Fruit fly (Drosophila melanogaster): ENCODE measurements around the gene Gr77a.
A peak's percentile ranks its signal among the peaks of the same experiment; 100 is the strongest.

The Gr77a gene

DNA sequence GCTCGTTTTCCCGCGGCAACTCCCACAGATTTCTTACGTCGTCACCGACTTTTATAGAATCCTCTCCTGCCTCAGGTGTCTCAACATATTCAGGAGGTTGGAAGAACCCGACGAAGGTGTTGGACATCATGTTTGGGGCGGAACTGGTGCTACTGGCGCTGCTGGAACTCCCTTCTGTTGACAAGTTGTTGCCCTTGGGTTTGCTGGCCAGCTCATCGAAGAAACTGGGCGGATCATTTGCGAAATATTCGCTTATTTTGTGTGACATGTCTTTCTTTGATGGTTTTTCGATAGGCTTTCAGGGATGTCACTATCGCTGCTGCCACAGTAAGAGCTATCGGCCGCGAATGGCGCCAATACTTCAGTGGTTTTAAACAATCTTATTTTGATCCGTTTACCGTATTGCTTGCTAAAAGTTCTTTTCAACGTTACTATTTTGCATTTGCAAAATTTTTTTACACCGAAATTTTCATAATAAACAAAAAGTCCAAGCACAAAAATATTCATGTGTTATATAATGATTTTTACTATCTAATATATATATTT, 48.7 kb upstream of the Gr77a start, which contains the start of gene CG11396 (continued):
- TF ChIP-seq gsb (GFP tag; IDR thresholded peaks at IDR 0.05) (no peak), HmgZ (tag; optimal IDR thresholded peaks at IDR 0.05) (peak; percentile 4), CG33557 (GFP tag; optimal IDR thresholded peaks at IDR 0.05) (no peak), Bgb (GFP tag; IDR thresholded peaks at IDR 0.05; ENCODE audit: partially characterized antibody) (peak; percentile 97), CG1529 (GFP tag; optimal IDR thresholded peaks at IDR 0.05) (no peak), stwl (tag; optimal IDR thresholded peaks at IDR 0.05) (no peak), CG13775 (GFP tag; optimal IDR thresholded peaks at IDR 0.05) (no peak), Jarid2 (GFP tag; optimal IDR thresholded peaks at IDR 0.05) (no peak), Pdp1 (GFP tag; optimal IDR thresholded peaks at IDR 0.05) (peak in 1 of 2 experiments; percentile 68), ato (GFP tag; IDR thresholded peaks at IDR 0.05; ENCODE audit: partially characterized antibody) (peak; percentile 95), CG7372 (GFP tag; IDR thresholded peaks at IDR 0.05) (no peak), CG16813 (GFP tag; IDR thresholded peaks at IDR 0.05; ENCODE audit: partially characterized antibody) (peak; percentile 90), CG8388 (GFP tag; optimal IDR thresholded peaks at IDR 0.05) (no peak), CG7987 (GFP tag; optimal IDR thresholded peaks at IDR 0.05) (no peak), kni (GFP tag; optimal IDR thresholded peaks at IDR 0.05) (no peak), Med (GFP tag) (peak; percentile 81), gcm2 (GFP tag; optimal IDR thresholded peaks at IDR 0.05) (no peak), CG12659 (GFP tag; optimal IDR thresholded peaks at IDR 0.05) (no peak), CG17829 (tag; optimal IDR thresholded peaks at IDR 0.05) (peak; percentile 0), Gsc (GFP tag; IDR thresholded peaks at IDR 0.05) (no peak), CG12155 (GFP tag; optimal IDR thresholded peaks at IDR 0.05) (no peak), CG43689 (GFP tag; IDR thresholded peaks at IDR 0.05) (no peak), CG34224 (GFP tag; IDR thresholded peaks at IDR 0.05; ENCODE audit: partially characterized antibody) (peak; percentile 95), h (optimal IDR thresholded peaks at IDR 0.05) (no peak), Doc2 (GFP tag; IDR thresholded peaks at IDR 0.05) (no peak), nerfin-2 (GFP tag; IDR thresholded peaks at IDR 0.05; ENCODE audit: partially characterized antibody) (peak; percentile 79), CG9609 (GFP tag; optimal IDR thresholded peaks at IDR 0.05) (no peak), p53 (GFP tag; optimal IDR thresholded peaks at IDR 0.05) (no peak), tio (GFP tag; optimal IDR thresholded peaks at IDR 0.05) (no peak), rib (GFP tag; IDR thresholded peaks at IDR 0.05) (0 out of 2 replicates have a peak, but pooled peaks have one; percentile 14), B-H2 (GFP tag; optimal IDR thresholded peaks at IDR 0.05) (no peak), ttk (GFP tag; IDR thresholded peaks at IDR 0.05) (no peak)

DNA sequence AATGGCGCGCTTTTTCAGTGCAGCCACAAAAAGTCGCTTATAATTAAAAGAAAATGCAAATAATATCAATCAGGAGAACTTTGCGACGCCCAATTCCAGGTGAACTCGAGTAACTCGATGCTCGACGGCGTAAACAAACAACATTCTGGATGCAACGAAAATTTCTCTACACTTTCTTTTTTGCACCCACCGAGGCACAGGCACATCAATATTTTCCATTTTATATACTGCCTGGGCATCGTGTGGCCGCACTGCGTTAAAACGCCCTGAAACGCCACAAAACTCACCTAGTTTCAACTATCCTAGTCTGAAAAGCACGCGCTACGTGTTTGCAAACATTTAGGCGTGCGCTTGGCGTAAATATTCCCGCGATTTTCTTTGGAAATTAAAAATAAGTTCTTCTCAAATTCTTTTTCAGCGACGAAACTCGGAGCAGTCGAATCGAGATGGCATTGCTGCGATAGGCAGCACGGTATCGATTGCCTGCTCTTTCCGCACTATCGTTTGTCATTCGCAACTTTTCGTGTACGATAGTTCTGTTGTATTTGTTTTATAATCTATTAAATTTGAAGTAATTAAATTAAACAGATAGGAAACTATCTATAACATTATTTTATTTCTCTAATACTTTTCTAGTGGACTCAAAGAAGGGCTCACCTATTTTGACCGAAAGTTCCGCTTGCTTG, 46.7 kb upstream of the Gr77a start, which contains the start of gene Pcif1:
TSS of gene Pcif1 (minus strand) at position 456 of the 686 bp plus-strand sequence.
- TF ChIP-seq Meics (GFP tag; optimal IDR thresholded peaks at IDR 0.05) (no peak), CG1603 (tag; optimal IDR thresholded peaks at IDR 0.05) (peak; percentile 65), dpn (GFP tag; optimal IDR thresholded peaks at IDR 0.05) (peak in 1 of 2 experiments; percentile 5), CG3281 (GFP tag; optimal IDR thresholded peaks at IDR 0.05) (no peak), BEAF-32 (GFP tag; optimal IDR thresholded peaks at IDR 0.05) (peak; percentile 98), E2f2 (GFP tag; IDR thresholded peaks at IDR 0.05) (peak; percentile 69), Sox100B (GFP tag; optimal IDR thresholded peaks at IDR 0.05) (peak; percentile 3), Nf-YA (GFP tag; IDR thresholded peaks at IDR 0.05) (no peak), CG17829 (tag; optimal IDR thresholded peaks at IDR 0.05) (peak; percentile 64), CG1024 (GFP tag; IDR thresholded peaks at IDR 0.05) (no peak), CG8765 (GFP tag; IDR thresholded peaks at IDR 0.05) (0 out of 2 replicates have a peak, but pooled peaks have one; percentile 9), CG15696 (tag; optimal IDR thresholded peaks at IDR 0.05) (no peak), CG10462 (GFP tag; optimal IDR thresholded peaks at IDR 0.05) (no peak), sug (tag; optimal IDR thresholded peaks at IDR 0.05) (peak; percentile 37), CG6765 (GFP tag; optimal IDR thresholded peaks at IDR 0.05) (no peak), CG34224 (GFP tag; IDR thresholded peaks at IDR 0.05; ENCODE audit: partially characterized antibody) (peak; percentile 99), Rfx (GFP tag; IDR thresholded peaks at IDR 0.05) (peak; percentile 54), Oli (tag; optimal IDR thresholded peaks at IDR 0.05) (no peak), CG9797 (GFP tag; optimal IDR thresholded peaks at IDR 0.05) (peak; percentile 52), Ets97D (GFP tag; optimal IDR thresholded peaks at IDR 0.05) (peak; percentile 52)
